Fruit fly (Drosophila melanogaster) whole organism, prepupa: ENCODE results near the gene Agpat3.

Source experiments
- CG10631 ChIP-seq: fragments of 200-800 bp; sonication (Bioruptor generic); optimal IDR thresholded peaks from 2 replicates; lab custom pipeline; 2016; ENCODE audit warnings: missing biosample characterization, missing genetic modification characterization
- CG6808 ChIP-seq: fragments of 200-800 bp; sonication (Bioruptor generic); optimal IDR thresholded peaks from 3 replicates; lab custom pipeline; 2017; ENCODE audit warnings: missing biosample characterization, missing genetic modification characterization, mild to moderate bottlenecking, moderate library complexity, missing genetic modification reagents
- CG6854 ChIP-seq: fragments of 200-800 bp; sonication (Bioruptor generic); optimal IDR thresholded peaks from 2 replicates; lab custom pipeline; 2017; ENCODE audit warnings: missing biosample characterization, mild to moderate bottlenecking, missing genetic modification characterization
- CG7368 ChIP-seq: fragments of 200-800 bp; sonication (Bioruptor generic); optimal IDR thresholded peaks from 3 replicates; lab custom pipeline; 2016; ENCODE audit warnings: missing biosample characterization, missing genetic modification characterization
- CG8119 ChIP-seq: fragments of 200-800 bp; sonication (Bioruptor generic); IDR thresholded peaks from 3 replicates; pipeline ENCODE4 v1.3.6; 2022; ENCODE audit warnings: missing biosample characterization, missing genetic modification characterization
- Ets21C ChIP-seq: fragments of 200-800 bp; sonication (Bioruptor generic); optimal IDR thresholded peaks from 3 replicates; lab custom pipeline; 2016; ENCODE audit warnings: missing biosample characterization, missing genetic modification characterization
- Lpt ChIP-seq: fragments of 200-800 bp; sonication (Bioruptor generic); optimal IDR thresholded peaks from 3 replicates; lab custom pipeline; 2016; ENCODE audit warnings: missing biosample characterization, missing genetic modification characterization
- ss ChIP-seq, 2 experiments: fragments of 200-800 bp; sonication (Bioruptor generic); optimal IDR thresholded peaks; 2 replicates in 1 of 2; 3 replicates in 1 of 2; lab custom pipeline; 2017 to 2018; ENCODE audit warnings: mild to moderate bottlenecking in 2 of 2, missing biosample characterization in 2 of 2, missing genetic modification characterization in 2 of 2, moderate library complexity in 1 of 2

dm6 chr3L:16433556-16433955 is 47.8 kb upstream of the Agpat3 start:
- TF ChIP-seq Ets21C, result no peak
- no peak for TF ChIP-seq CG10631
- no peak for TF ChIP-seq CG7368
- TF ChIP-seq Lpt (GFP tag; lab: Kevin White, UChicago), result no peak
- no peak for TF ChIP-seq CG8119
- no peak for TF ChIP-seq ss (GFP tag; optimal IDR thresholded peaks at IDR 0.05; lab: Kevin White, UChicago)
- no peak for TF ChIP-seq CG6808 (GFP tag; lab: Kevin White, UChicago)
- TF ChIP-seq CG6854, result no peak
